Fruit fly (Drosophila melanogaster): ENCODE data around the gene mRpL2.
A peak's percentile ranks its signal among the peaks of the same experiment; 100 is the strongest.

Gene mRpL2

dm6 chr3L:11074043-11074853 lies 46.4 kb upstream of the mRpL2 start, which contains the start of the genes Pfdn2 and Noc1 (continued):
- TF ChIP-seq fd102C (GFP tag; optimal IDR thresholded peaks at IDR 0.05): no peak
- no peak for TF ChIP-seq Gsc (GFP tag; IDR thresholded peaks at IDR 0.05)
- no peak for TF ChIP-seq CG8765 (GFP tag; IDR thresholded peaks at IDR 0.05)
- TF ChIP-seq CG8924 (tag; optimal IDR thresholded peaks at IDR 0.05): peak; percentile 50
- no peak for TF ChIP-seq stwl (tag; optimal IDR thresholded peaks at IDR 0.05)
- no peak for TF ChIP-seq insv (GFP tag; optimal IDR thresholded peaks at IDR 0.05)
- TF ChIP-seq CG3163 (GFP tag; optimal IDR thresholded peaks at IDR 0.05): no peak
- no peak for TF ChIP-seq CG4282 (GFP tag; optimal IDR thresholded peaks at IDR 0.05)
- no peak for TF ChIP-seq TFAM (GFP tag; optimal IDR thresholded peaks at IDR 0.05)
- no peak for TF ChIP-seq ems (GFP tag; optimal IDR thresholded peaks at IDR 0.05)
- no peak for TF ChIP-seq CG17186 (GFP tag; optimal IDR thresholded peaks at IDR 0.05)
- TF ChIP-seq Hr3 (GFP tag; optimal IDR thresholded peaks at IDR 0.05): peak; percentile 83
- no peak for TF ChIP-seq CG16813 (GFP tag; IDR thresholded peaks at IDR 0.05; ENCODE audit: partially characterized antibody)
- no peak for TF ChIP-seq zen2 (GFP tag; IDR thresholded peaks at IDR 0.05; ENCODE audit: partially characterized antibody)
- TF ChIP-seq so (GFP tag; IDR thresholded peaks at IDR 0.05): no peak
- TF ChIP-seq Sry-β (GFP tag; optimal IDR thresholded peaks at IDR 0.05): no peak
- no peak for TF ChIP-seq Bteb2 (GFP tag; optimal IDR thresholded peaks at IDR 0.05)
- TF ChIP-seq jing (GFP tag; optimal IDR thresholded peaks at IDR 0.05): no peak
- TF ChIP-seq CG12104 (GFP tag; optimal IDR thresholded peaks at IDR 0.05): no peak
- no peak for TF ChIP-seq chinmo (GFP tag; IDR thresholded peaks at IDR 0.05; ENCODE audit: partially characterized antibody)
- TF ChIP-seq pzg (GFP tag; optimal IDR thresholded peaks at IDR 0.05): peak; percentile 37
- no peak for TF ChIP-seq Dll (GFP tag; IDR thresholded peaks at IDR 0.05; ENCODE audit: partially characterized antibody)
- TF ChIP-seq CG4730 (GFP tag; IDR thresholded peaks at IDR 0.05): no peak
- peak; percentile 73 for TF ChIP-seq CG30403 (GFP tag; optimal IDR thresholded peaks at IDR 0.05)
- TF ChIP-seq sim (GFP tag; IDR thresholded peaks at IDR 0.05): no peak
- no peak for TF ChIP-seq Myb (GFP tag; optimal IDR thresholded peaks at IDR 0.05)
- no peak for TF ChIP-seq CG6813 (GFP tag; optimal IDR thresholded peaks at IDR 0.05)
- TF ChIP-seq al (GFP tag; IDR thresholded peaks at IDR 0.05): peak; percentile 60; the same call in 1 of the 2 replicates
- peak; percentile 86 for TF ChIP-seq MESR4 (GFP tag; optimal IDR thresholded peaks at IDR 0.05)
- TF ChIP-seq CG17361 (GFP tag; IDR thresholded peaks at IDR 0.05): no peak; the same call in 1 of the 3 replicates
- peak; percentile 50 for TF ChIP-seq CG10209 (GFP tag; optimal IDR thresholded peaks at IDR 0.05)
- no peak for TF ChIP-seq GATAe (GFP tag; conservative IDR thresholded peaks at IDR 0.05)
- TF ChIP-seq CG17568 (GFP tag; optimal IDR thresholded peaks at IDR 0.05): no peak
- TF ChIP-seq D19B (GFP tag; optimal IDR thresholded peaks at IDR 0.05): peak; percentile 36
- TF ChIP-seq vnd (GFP tag; IDR thresholded peaks at IDR 0.05; ENCODE audit: partially characterized antibody): 0 out of 3 replicates have a peak, but pooled peaks have one; percentile 12
- TF ChIP-seq kay (GFP tag; optimal IDR thresholded peaks at IDR 0.05): no peak
- no peak for TF ChIP-seq zen (tag; optimal IDR thresholded peaks at IDR 0.05)
- TF ChIP-seq CG12659 (GFP tag; optimal IDR thresholded peaks at IDR 0.05): peak; percentile 74
- TF ChIP-seq Usf (GFP tag; optimal IDR thresholded peaks at IDR 0.05): no peak
- TF ChIP-seq CG16779 (GFP tag; IDR thresholded peaks at IDR 0.05): no peak
- TF ChIP-seq HLH4C (GFP tag; IDR thresholded peaks at IDR 0.05; ENCODE audit: partially characterized antibody): no peak
- TF ChIP-seq cwo (GFP tag; optimal IDR thresholded peaks at IDR 0.05): peak; percentile 82
- no peak for TF ChIP-seq CG3407 (GFP tag; optimal IDR thresholded peaks at IDR 0.05)
- no peak for TF ChIP-seq pnt (GFP tag; optimal IDR thresholded peaks at IDR 0.05)
- peak; percentile 76 for TF ChIP-seq Med (GFP tag)
- TF ChIP-seq CG14050 (GFP tag; IDR thresholded peaks at IDR 0.05): no peak
- no peak for TF ChIP-seq ase (GFP tag; IDR thresholded peaks at IDR 0.05)
- peak; percentile 57 for TF ChIP-seq dm (GFP tag; optimal IDR thresholded peaks at IDR 0.05)
- TF ChIP-seq danr (GFP tag; IDR thresholded peaks at IDR 0.05): 0 out of 2 replicates have a peak, but pooled peaks have one; percentile 9

All from whole organism, embryonic.